Fruit fly (Drosophila melanogaster) whole organism, embryonic: ENCODE results near the gene sky.

Source experiments
- Ada2b ChIP-seq: fragments of 200-800 bp; sonication (Bioruptor generic); IDR thresholded peaks from 2 replicates; pipeline ENCODE4 v1.3.6; 2022; ENCODE audit warnings: missing biosample characterization, missing genetic modification characterization
- Asciz ChIP-seq: fragments of 200-800 bp; sonication (Bioruptor generic); optimal IDR thresholded peaks from 2 replicates; lab custom pipeline; 2017; ENCODE audit warnings: missing biosample characterization, mild to moderate bottlenecking, missing genetic modification characterization, missing genetic modification reagents
- C15 ChIP-seq: fragments of 200-800 bp; sonication (Bioruptor generic); IDR thresholded peaks from 3 replicates; pipeline ENCODE4 v1.3.6; 2022; ENCODE audit warnings: missing biosample characterization, missing genetic modification characterization
- CG10959 ChIP-seq: fragments of 200-800 bp; sonication (Bioruptor generic); IDR thresholded peaks from 2 replicates; pipeline ENCODE4 v1.3.6; 2022; ENCODE audit warnings: missing biosample characterization, missing genetic modification characterization
- CG11560 ChIP-seq: fragments of 200-800 bp; sonication (Bioruptor generic); IDR thresholded peaks from 3 replicates; pipeline ENCODE4 v1.3.6; 2022; ENCODE audit warnings: missing biosample characterization, missing genetic modification characterization
- CG12155 ChIP-seq: fragments of 200-800 bp; sonication (Bioruptor generic); optimal IDR thresholded peaks from 3 replicates; lab custom pipeline; 2016; ENCODE audit warnings: missing biosample characterization, missing genetic modification characterization
- CG12236 ChIP-seq: fragments of 200-800 bp; sonication (Bioruptor generic); optimal IDR thresholded peaks from 2 replicates; lab custom pipeline; 2016; ENCODE audit warnings: missing biosample characterization, missing genetic modification characterization
- CG13424 ChIP-seq: fragments of 200-800 bp; sonication (Bioruptor generic); optimal IDR thresholded peaks from 2 replicates; lab custom pipeline; 2019; ENCODE audit warnings: missing biosample characterization, mild to moderate bottlenecking, missing genetic modification characterization, moderate library complexity
- CG14965 ChIP-seq: fragments of 200-800 bp; sonication (Bioruptor generic); optimal IDR thresholded peaks from 2 replicates; lab custom pipeline; 2016; ENCODE audit warnings: missing biosample characterization, missing genetic modification characterization, borderline replicate concordance
- CG17385 ChIP-seq: fragments of 200-800 bp; sonication (Bioruptor generic); optimal IDR thresholded peaks from 3 replicates; lab custom pipeline; 2018; ENCODE audit warnings: missing biosample characterization, mild to moderate bottlenecking, missing genetic modification characterization
- CG1792 ChIP-seq: fragments of 200-800 bp; sonication (Bioruptor generic); optimal IDR thresholded peaks from 2 replicates; lab custom pipeline; 2016; ENCODE audit warnings: missing biosample characterization, missing genetic modification characterization
- CG18262 ChIP-seq: fragments of 200-800 bp; optimal IDR thresholded peaks from 3 replicates; lab custom pipeline; 2019; ENCODE audit warnings: missing biosample characterization, mild to moderate bottlenecking, missing genetic modification characterization, moderate library complexity
- CG2712 ChIP-seq: fragments of 200-800 bp; optimal IDR thresholded peaks from 3 replicates; lab custom pipeline; 2019; ENCODE audit warnings: missing biosample characterization, mild to moderate bottlenecking, missing genetic modification characterization, moderate library complexity
- CG3163 ChIP-seq: fragments of 200-800 bp; sonication (Bioruptor generic); optimal IDR thresholded peaks from 3 replicates; lab custom pipeline; 2016; ENCODE audit warnings: missing biosample characterization, missing genetic modification characterization
- CG34422 ChIP-seq: fragments of 200-800 bp; sonication (Bioruptor generic); IDR thresholded peaks from 3 replicates; pipeline ENCODE4 v1.3.6; 2022; ENCODE audit warnings: missing biosample characterization, missing genetic modification characterization
- CG3995 ChIP-seq: fragments of 200-800 bp; sonication (Bioruptor generic); optimal IDR thresholded peaks from 3 replicates; lab custom pipeline; 2016; ENCODE audit warnings: missing biosample characterization, missing genetic modification characterization
- CG6813 ChIP-seq: fragments of 200-800 bp; sonication (Bioruptor generic); optimal IDR thresholded peaks from 2 replicates; lab custom pipeline; 2017; ENCODE audit warnings: missing biosample characterization, missing genetic modification characterization, mild to moderate bottlenecking, moderate library complexity, missing genetic modification reagents
- E2f1 ChIP-seq: fragments of 200-800 bp; sonication (Bioruptor generic); IDR thresholded peaks from 2 replicates; pipeline ENCODE4 v1.3.6; 2022; ENCODE audit warnings: missing biosample characterization, missing genetic modification characterization
- Elba2 ChIP-seq: fragments of 200-800 bp; sonication (Bioruptor generic); optimal IDR thresholded peaks from 3 replicates; lab custom pipeline; 2016; ENCODE audit warnings: missing biosample characterization, missing genetic modification characterization
- HLHmδ ChIP-seq: fragments of 200-800 bp; sonication (Bioruptor generic); optimal IDR thresholded peaks from 2 replicates; lab custom pipeline; 2018; ENCODE audit warnings: missing biosample characterization, mild to moderate bottlenecking, missing genetic modification characterization, moderate library complexity
- HmgZ ChIP-seq: fragments of 200-800 bp; sonication (Bioruptor generic); optimal IDR thresholded peaks from 2 replicates; lab custom pipeline; 2018; ENCODE audit warnings: missing biosample characterization, mild to moderate bottlenecking, missing genetic modification characterization
- Hr51 ChIP-seq, 2 experiments: fragments of 200-800 bp; sonication (Bioruptor generic); optimal IDR thresholded peaks; 2 replicates in 1 of 2; 3 replicates in 1 of 2; lab custom pipeline; 2016 to 2018; ENCODE audit warnings: missing biosample characterization in 2 of 2, missing genetic modification characterization in 2 of 2, mild to moderate bottlenecking in 1 of 2, moderate library complexity in 1 of 2
- Hsf ChIP-seq: fragments of 200-800 bp; sonication (Bioruptor generic); optimal IDR thresholded peaks from 3 replicates; lab custom pipeline; 2016; ENCODE audit warnings: missing biosample characterization, missing genetic modification characterization
- NfI ChIP-seq: fragments of 200-800 bp; sonication (Bioruptor generic); optimal IDR thresholded peaks from 3 replicates; lab custom pipeline; 2018; ENCODE audit warnings: missing biosample characterization, mild to moderate bottlenecking, missing genetic modification characterization, moderate library complexity
- Oli ChIP-seq: fragments of 200-800 bp; sonication (Bioruptor generic); optimal IDR thresholded peaks from 2 replicates; lab custom pipeline; 2018; ENCODE audit warnings: missing biosample characterization, mild to moderate bottlenecking, missing genetic modification characterization, moderate library complexity
- Trl ChIP-seq, 3 experiments: fragments of >200 bp in 2 of 3; fragments of 200-800 bp in 1 of 3; sonication (Bioruptor generic) in 1 of 3; optimal IDR thresholded peaks; 2 replicates in 1 of 3; 3 replicates in 2 of 3; lab custom pipeline; 2016 to 2017; ENCODE audit warnings: missing biosample characterization in 1 of 3, missing genetic modification characterization in 1 of 3
- ap ChIP-seq: fragments of 200-800 bp; sonication (Bioruptor generic); IDR thresholded peaks from 2 replicates; pipeline ENCODE4 v1.3.6; 2022; ENCODE audit warnings: missing biosample characterization, missing genetic modification characterization
- ara ChIP-seq: fragments of 200-800 bp; sonication (Bioruptor generic); IDR thresholded peaks from 2 replicates; pipeline ENCODE4 v1.3.6; 2022; ENCODE audit warnings: missing biosample characterization, missing genetic modification characterization
- ash1 ChIP-seq: fragments of 200-800 bp; sonication (Bioruptor generic); optimal IDR thresholded peaks from 2 replicates; lab custom pipeline; 2018; ENCODE audit warnings: missing biosample characterization, mild to moderate bottlenecking, missing genetic modification characterization
- crc ChIP-seq: fragments of 200-800 bp; sonication (Bioruptor generic); optimal IDR thresholded peaks from 2 replicates; lab custom pipeline; 2016; ENCODE audit warnings: missing biosample characterization, missing genetic modification characterization
- dan ChIP-seq: fragments of 200-800 bp; sonication (Bioruptor generic); IDR thresholded peaks from 2 replicates; pipeline ENCODE4 v1.3.6; 2022; ENCODE audit warnings: missing biosample characterization, missing genetic modification characterization
- disco-r ChIP-seq: fragments of 200-800 bp; sonication (Bioruptor generic); optimal IDR thresholded peaks from 2 replicates; lab custom pipeline; 2016; ENCODE audit warnings: missing biosample characterization, missing genetic modification characterization
- ewg ChIP-seq: fragments of 200-800 bp; sonication (Bioruptor generic); optimal IDR thresholded peaks from 3 replicates; lab custom pipeline; 2017; ENCODE audit warnings: mild to moderate bottlenecking, missing biosample characterization, missing genetic modification reagents, missing genetic modification characterization
- fd102C ChIP-seq: fragments of 200-800 bp; sonication (Bioruptor generic); optimal IDR thresholded peaks from 2 replicates; lab custom pipeline; 2018; ENCODE audit warnings: missing biosample characterization, mild to moderate bottlenecking, missing genetic modification characterization, moderate library complexity
- ftz-f1 ChIP-seq: fragments of 200-800 bp; sonication (Bioruptor generic); optimal IDR thresholded peaks from 2 replicates; lab custom pipeline; 2016; ENCODE audit warnings: missing biosample characterization, missing genetic modification characterization
- grau ChIP-seq: fragments of 200-800 bp; optimal IDR thresholded peaks from 3 replicates; lab custom pipeline; 2019; ENCODE audit warnings: missing biosample characterization, mild to moderate bottlenecking, missing genetic modification characterization, moderate library complexity
- gro ChIP-seq: fragments of 200-800 bp; sonication (Bioruptor generic); optimal IDR thresholded peaks from 2 replicates; lab custom pipeline; 2016; ENCODE audit warnings: missing biosample characterization, missing genetic modification characterization
- jigr1 ChIP-seq: fragments of 200-800 bp; sonication (Bioruptor generic); IDR thresholded peaks from 3 replicates; pipeline ENCODE4 v1.3.6; 2022; ENCODE audit warnings: missing biosample characterization, missing genetic modification characterization
- lbe ChIP-seq: fragments of 200-800 bp; sonication (Bioruptor generic); optimal IDR thresholded peaks from 2 replicates; lab custom pipeline; 2016; ENCODE audit warnings: missing biosample characterization, mild to moderate bottlenecking, missing genetic modification characterization
- nom ChIP-seq: fragments of 200-800 bp; sonication (Bioruptor generic); optimal IDR thresholded peaks from 2 replicates; lab custom pipeline; 2017; ENCODE audit warnings: missing biosample characterization, missing genetic modification characterization, mild to moderate bottlenecking, moderate library complexity, missing genetic modification reagents
- p53 ChIP-seq: fragments of 200-800 bp; sonication (Bioruptor generic); optimal IDR thresholded peaks from 2 replicates; lab custom pipeline; 2016; ENCODE audit warnings: missing biosample characterization, missing genetic modification characterization
- sd ChIP-seq: fragments of 200-800 bp; sonication (Bioruptor generic); optimal IDR thresholded peaks from 3 replicates; lab custom pipeline; 2018; ENCODE audit warnings: missing biosample characterization, mild to moderate bottlenecking, missing genetic modification characterization, moderate library complexity
- sima ChIP-seq: fragments of 200-800 bp; sonication (Bioruptor generic); optimal IDR thresholded peaks from 2 replicates; lab custom pipeline; 2016; ENCODE audit warnings: missing biosample characterization, missing genetic modification characterization
- tgo ChIP-seq: fragments of 200-800 bp; sonication (Bioruptor generic); IDR thresholded peaks from 3 replicates; pipeline ENCODE4 v1.3.6; 2022; ENCODE audit warnings: missing biosample characterization, missing genetic modification characterization
- tin ChIP-seq: fragments of 200-800 bp; sonication (Bioruptor generic); optimal IDR thresholded peaks from 3 replicates; lab custom pipeline; 2016; ENCODE audit warnings: missing biosample characterization, missing genetic modification characterization
- twi ChIP-seq: fragments of 200-800 bp; optimal IDR thresholded peaks from 2 replicates; lab custom pipeline; 2019; ENCODE audit warnings: missing biosample characterization, mild to moderate bottlenecking, missing genetic modification characterization, moderate library complexity
- unc-4 ChIP-seq: fragments of 200-800 bp; sonication (Bioruptor generic); IDR thresholded peaks from 2 replicates; pipeline ENCODE4 v1.3.6; 2022; ENCODE audit warnings: missing biosample characterization, missing genetic modification characterization; ENCODE audit not compliant: partially characterized antibody
- zen2 ChIP-seq: fragments of 200-800 bp; sonication (Bioruptor generic); IDR thresholded peaks from 3 replicates; pipeline ENCODE4 v1.3.6; 2022; ENCODE audit warnings: missing biosample characterization, missing genetic modification characterization; ENCODE audit not compliant: partially characterized antibody
- zf30C ChIP-seq: fragments of 200-800 bp; sonication (Bioruptor generic); optimal IDR thresholded peaks from 3 replicates; lab custom pipeline; 2018; ENCODE audit warnings: missing biosample characterization, mild to moderate bottlenecking, missing genetic modification characterization

sky gene

dm6 chr2L:20881353-20882079 lies 37.2 kb downstream of the sky start (continued):
- TF ChIP-seq Hr51 (GFP tag; optimal IDR thresholded peaks at IDR 0.05; lab: Kevin White, UChicago) (peak in 1 of 2 experiments; percentile 36), CG14965 (no peak), CG12155 (GFP tag; lab: Kevin White, UChicago) (peak; percentile 48), disco-r (GFP tag; lab: Kevin White, UChicago) (no peak), p53 (GFP tag; lab: Kevin White, UChicago) (no peak), lbe (peak; percentile 29), fd102C (GFP tag; lab: Kevin White, UChicago) (no peak), CG13424 (tag; lab: Kevin White, UChicago) (no peak), Asciz (GFP tag; lab: Kevin White, UChicago) (peak; percentile 29), ewg (GFP tag; lab: Kevin White, UChicago) (no peak), sd (tag; lab: Kevin White, UChicago) (peak; percentile 22), CG12236 (GFP tag; lab: Kevin White, UChicago) (no peak), CG2712 (peak; percentile 33), zen2 (no peak), HLHmδ (GFP tag; lab: Kevin White, UChicago) (peak; percentile 54), gro (GFP tag; lab: Kevin White, UChicago) (peak; percentile 67), CG3163 (GFP tag; lab: Kevin White, UChicago) (peak; percentile 10), twi (tag; lab: Kevin White, UChicago) (no peak), jigr1 (GFP tag; lab: Robert Waterston, UW) (no peak), dan (GFP tag; lab: Robert Waterston, UW) (no peak), CG1792 (no peak), Hsf (GFP tag; lab: Kevin White, UChicago) (peak; percentile 64), Oli (tag; lab: Kevin White, UChicago) (peak; percentile 38), E2f1 (GFP tag; lab: Robert Waterston, UW) (peak; percentile 53; the same call in 1 of the 2 replicates), CG6813 (GFP tag; lab: Kevin White, UChicago) (peak; percentile 23), HmgZ (tag; lab: Kevin White, UChicago) (no peak), tin (peak; percentile 41), Elba2 (no peak), grau (tag; lab: Kevin White, UChicago) (peak; percentile 90), CG10959 (GFP tag; lab: Robert Waterston, UW) (no peak), ap (no peak), CG18262 (tag; lab: Kevin White, UChicago) (peak; percentile 13), unc-4 (GFP tag; lab: Robert Waterston, UW) (no peak), tgo (GFP tag; lab: Robert Waterston, UW) (no peak), CG11560 (peak; percentile 62; the same call in 1 of the 3 replicates), ara (GFP tag; lab: Robert Waterston, UW) (0 out of 2 replicates have a peak, but pooled peaks have one; percentile 47), Trl (optimal IDR thresholded peaks at IDR 0.05; lab: Kevin White, UChicago) (no peak), Trl (GFP tag; optimal IDR thresholded peaks at IDR 0.05; lab: Kevin White, UChicago) (peak; percentile 13), Ada2b (GFP tag; lab: Robert Waterston, UW) (peak; percentile 31; the same call in 1 of the 2 replicates), sima (GFP tag; lab: Kevin White, UChicago) (no peak), CG34422 (GFP tag; lab: Robert Waterston, UW) (no peak), crc (GFP tag; lab: Kevin White, UChicago) (no peak), CG3995 (GFP tag; lab: Kevin White, UChicago) (no peak), C15 (GFP tag; lab: Robert Waterston, UW) (0 out of 3 replicates have a peak, but pooled peaks have one; percentile 67), zf30C (GFP tag; lab: Kevin White, UChicago) (no peak), NfI (GFP tag; lab: Kevin White, UChicago) (peak; percentile 12), CG17385 (GFP tag; lab: Kevin White, UChicago) (no peak), ftz-f1 (no peak), nom (GFP tag; lab: Kevin White, UChicago) (peak; percentile 18), ash1 (no peak)
